Fruit fly (Drosophila melanogaster): ENCODE measurements around the gene Toll-9.

Toll-9 gene

dm6 chr3L:20384086-20384810, 17.7 kb upstream of the Toll-9 start, which contains the start of the genes CG5498 and fbl (continued):
- TF ChIP-seq nerfin-1 (tag; optimal IDR thresholded peaks at IDR 0.05) = peak; percentile 32
- TF ChIP-seq TFAM (GFP tag; optimal IDR thresholded peaks at IDR 0.05) = no peak
- no peak for TF ChIP-seq otp (GFP tag; IDR thresholded peaks at IDR 0.05)
- no peak for TF ChIP-seq gsb (GFP tag; IDR thresholded peaks at IDR 0.05)
- TF ChIP-seq danr (GFP tag; IDR thresholded peaks at IDR 0.05) = no peak
- TF ChIP-seq CG31388 (GFP tag; optimal IDR thresholded peaks at IDR 0.05) = peak; percentile 9
- peak; percentile 12 for TF ChIP-seq CG2202 (tag; optimal IDR thresholded peaks at IDR 0.05)
- TF ChIP-seq Bteb2 (GFP tag; optimal IDR thresholded peaks at IDR 0.05) = peak; percentile 59
- TF ChIP-seq CG4730 (GFP tag; IDR thresholded peaks at IDR 0.05) = no peak
- peak; percentile 75 for TF ChIP-seq MBD-R2 (GFP tag; IDR thresholded peaks at IDR 0.05)
- 0 out of 2 replicates have a peak, but pooled peaks have one; percentile 4 for TF ChIP-seq ara (GFP tag; IDR thresholded peaks at IDR 0.05)
- peak; percentile 78 for TF ChIP-seq Hsf (GFP tag; optimal IDR thresholded peaks at IDR 0.05)
- no peak for TF ChIP-seq CG10462 (GFP tag; optimal IDR thresholded peaks at IDR 0.05)
- peak; percentile 52; the same call in 1 of the 2 replicates for TF ChIP-seq Atf6 (GFP tag; IDR thresholded peaks at IDR 0.05)
- 0 out of 2 replicates have a peak, but pooled peaks have one; percentile 34 for TF ChIP-seq crol (GFP tag; IDR thresholded peaks at IDR 0.05)
- peak; percentile 74 for TF ChIP-seq phol (tag; optimal IDR thresholded peaks at IDR 0.05)
- no peak for TF ChIP-seq ftz-f1 (GFP tag; optimal IDR thresholded peaks at IDR 0.05)
- TF ChIP-seq CG17829 (tag; optimal IDR thresholded peaks at IDR 0.05) = peak; percentile 74
- TF ChIP-seq lilli (GFP tag; optimal IDR thresholded peaks at IDR 0.05) = peak; percentile 83
- no peak for TF ChIP-seq fu2 (GFP tag; optimal IDR thresholded peaks at IDR 0.05)
- TF ChIP-seq gem (tag; optimal IDR thresholded peaks at IDR 0.05) = peak; percentile 83
- 0 out of 2 replicates have a peak, but pooled peaks have one; percentile 29 for TF ChIP-seq stc (GFP tag; IDR thresholded peaks at IDR 0.05)
- TF ChIP-seq cwo (GFP tag; optimal IDR thresholded peaks at IDR 0.05) = peak; percentile 33
- TF ChIP-seq CG7963 (GFP tag; IDR thresholded peaks at IDR 0.05; ENCODE audit: partially characterized antibody) = no peak
- 0 out of 2 replicates have a peak, but pooled peaks have one; percentile 40 for TF ChIP-seq CG14014 (GFP tag; IDR thresholded peaks at IDR 0.05)
- no peak for TF ChIP-seq CG11723 (GFP tag; optimal IDR thresholded peaks at IDR 0.05)
- TF ChIP-seq BEAF-32 (GFP tag; optimal IDR thresholded peaks at IDR 0.05) = peak; percentile 57
- TF ChIP-seq Chrac-16 (GFP tag; optimal IDR thresholded peaks at IDR 0.05) = peak; percentile 64
- peak; percentile 86 for TF ChIP-seq Ets65A (GFP tag)
- TF ChIP-seq CG7839 (tag; optimal IDR thresholded peaks at IDR 0.05) = peak; percentile 74
- TF ChIP-seq Eip74EF (GFP tag; optimal IDR thresholded peaks at IDR 0.05) = peak in 1 of 2 experiments; percentile 40
- TF ChIP-seq bigmax (GFP tag; optimal IDR thresholded peaks at IDR 0.05) = no peak
- no peak for TF ChIP-seq CG16863 (GFP tag; optimal IDR thresholded peaks at IDR 0.05)
- peak; percentile 62 for TF ChIP-seq dmrt99B (tag; optimal IDR thresholded peaks at IDR 0.05)
- peak; percentile 41 for TF ChIP-seq gcm (GFP tag; optimal IDR thresholded peaks at IDR 0.05)
- peak; percentile 70 for TF ChIP-seq B-H2 (GFP tag; optimal IDR thresholded peaks at IDR 0.05)
- TF ChIP-seq slou (GFP tag; optimal IDR thresholded peaks at IDR 0.05) = peak; percentile 20
- TF ChIP-seq CG13424 (tag; optimal IDR thresholded peaks at IDR 0.05) = peak; percentile 69
- no peak for TF ChIP-seq CG2889 (GFP tag; IDR thresholded peaks at IDR 0.05)
- TF ChIP-seq CG18476 (GFP tag; optimal IDR thresholded peaks at IDR 0.05) = peak; percentile 56
- peak; percentile 70 for TF ChIP-seq PHDP (tag; optimal IDR thresholded peaks at IDR 0.05)
- no peak; the same call in 1 of the 2 replicates for TF ChIP-seq amos (GFP tag; IDR thresholded peaks at IDR 0.05; ENCODE audit: partially characterized antibody)
- peak; percentile 52; the same call in 1 of the 2 replicates for TF ChIP-seq CG13287 (GFP tag; IDR thresholded peaks at IDR 0.05; ENCODE audit: partially characterized antibody)
- TF ChIP-seq pros (GFP tag; optimal IDR thresholded peaks at IDR 0.05) = no peak
- peak; percentile 8 for TF ChIP-seq org-1 (GFP tag; optimal IDR thresholded peaks at IDR 0.05)
- peak; percentile 77 for TF ChIP-seq Max (GFP tag; optimal IDR thresholded peaks at IDR 0.05)
- TF ChIP-seq Pdp1 (GFP tag; optimal IDR thresholded peaks at IDR 0.05) = peak; percentile 8 to 45
- peak; percentile 52 for TF ChIP-seq CG6765 (GFP tag; optimal IDR thresholded peaks at IDR 0.05)

Data from whole organism, embryonic.